Worm (Caenorhabditis elegans): ENCODE data around the gene Y43E12A.3.

Gene Y43E12A.3

ce11 chrIV:11021512-11022268, 34.0 kb downstream of the Y43E12A.3 start, which contains the start of gene mogs-1 (continued):
- TF ChIP-seq ctbp-1 (GFP tag; IDR thresholded peaks at IDR 0.05) = peak; percentile 38; the same call in 1 of the 2 replicates
- peak; percentile 23 for TF ChIP-seq mes-2 (tag; optimal IDR thresholded peaks at IDR 0.05; ENCODE audit: poor library complexity, severe bottlenecking)
- no peak for TF ChIP-seq lin-1 (GFP tag; IDR thresholded peaks at IDR 0.05)
- TF ChIP-seq tag-97 (GFP tag; IDR thresholded peaks at IDR 0.05) = no peak
- 0 out of 2 replicates have a peak, but pooled peaks have one; percentile 35 for TF ChIP-seq ceh-20 (GFP tag; IDR thresholded peaks at IDR 0.05)
- 0 out of 2 replicates have a peak, but pooled peaks have one; percentile 5 for TF ChIP-seq tra-1 (GFP tag; IDR thresholded peaks at IDR 0.05)
- no peak for TF ChIP-seq daf-16 (GFP tag; optimal IDR thresholded peaks at IDR 0.05)
- peak; percentile 78 for TF ChIP-seq daf-16 (tag; optimal IDR thresholded peaks at IDR 0.05)
- TF ChIP-seq madf-9 (GFP tag; conservative IDR thresholded peaks at IDR 0.05) = no peak
- TF ChIP-seq nhr-25 (tag; optimal IDR thresholded peaks at IDR 0.05; ENCODE audit: borderline replicate concordance, insufficient read depth) = peak; percentile 44

DNA sequence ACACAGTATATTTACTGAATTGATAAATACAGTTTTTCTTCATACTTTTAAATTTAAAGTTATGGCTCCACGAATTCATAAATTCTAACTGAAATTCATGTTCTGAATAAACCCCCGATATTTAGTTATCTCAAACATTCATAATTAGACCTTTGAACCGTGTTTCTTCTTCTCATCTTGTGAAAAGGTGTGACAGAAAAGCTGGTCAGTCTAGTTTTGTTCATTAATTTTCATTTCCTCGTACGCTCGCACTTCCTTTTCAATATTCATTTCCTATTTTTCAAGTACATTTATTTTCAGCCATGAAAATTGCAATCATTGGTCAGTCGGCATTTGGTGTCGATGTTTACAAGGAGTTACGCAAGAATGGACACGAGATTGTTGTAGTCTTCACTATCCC, 34.6 kb downstream of the Y43E12A.3 start, which contains the start of gene alh-3:
Gene alh-3, plus strand, starts transcription at position 301 of the 400 bp plus-strand sequence.
- no peak for TF ChIP-seq T26A8.4 (GFP tag; IDR thresholded peaks at IDR 0.05)
- TF ChIP-seq nhr-111 (GFP tag; optimal IDR thresholded peaks at IDR 0.05) = no peak
- no peak for TF ChIP-seq mdl-1 (tag; optimal IDR thresholded peaks at IDR 0.05)
- TF ChIP-seq R02D3.7 (tag; optimal IDR thresholded peaks at IDR 0.05) = no peak
- no peak for TF ChIP-seq madf-9 (GFP tag; conservative IDR thresholded peaks at IDR 0.05)
- TF ChIP-seq zfp-3 (GFP tag; conservative IDR thresholded peaks at IDR 0.05) = no peak
- no peak for TF ChIP-seq ceh-62 (tag; optimal IDR thresholded peaks at IDR 0.05)
- TF ChIP-seq daf-12 (tag; optimal IDR thresholded peaks at IDR 0.05) = no peak
- TF ChIP-seq ZK546.5 (tag; optimal IDR thresholded peaks at IDR 0.05) = no peak
- TF ChIP-seq Y105C5A.15 (GFP tag; IDR thresholded peaks at IDR 0.05) = no peak
- TF ChIP-seq F10B5.3 (tag; optimal IDR thresholded peaks at IDR 0.05) = no peak
- TF ChIP-seq mes-2 (tag; optimal IDR thresholded peaks at IDR 0.05; ENCODE audit: poor library complexity, severe bottlenecking) = no peak
- no peak for TF ChIP-seq dve-1 (tag; optimal IDR thresholded peaks at IDR 0.05; ENCODE audit: insufficient read depth)
- TF ChIP-seq fos-1 (tag; optimal IDR thresholded peaks at IDR 0.05) = no peak
- TF ChIP-seq spr-3 (GFP tag; optimal IDR thresholded peaks at IDR 0.05) = no peak
- no peak for TF ChIP-seq aly-2 (tag; optimal IDR thresholded peaks at IDR 0.05)
- TF ChIP-seq nhr-28 (tag; optimal IDR thresholded peaks at IDR 0.05) = no peak

ce11 chrIV:11025941-11026340, 38.2 kb downstream of the Y43E12A.3 start:
- TF ChIP-seq fos-1 (tag; optimal IDR thresholded peaks at IDR 0.05) (no peak), ztf-7 (tag; optimal IDR thresholded peaks at IDR 0.05) (no peak), nhr-6 (tag; optimal IDR thresholded peaks at IDR 0.05) (peak; percentile 10), egl-27 (tag; optimal IDR thresholded peaks at IDR 0.05) (no peak), lin-38 (GFP tag; IDR thresholded peaks at IDR 0.05) (peak; percentile 78), vab-7 (GFP tag; IDR thresholded peaks at IDR 0.05) (peak; percentile 87), attf-4 (tag; optimal IDR thresholded peaks at IDR 0.05) (no peak), lir-3 (tag; optimal IDR thresholded peaks at IDR 0.05) (peak; percentile 17), snpc-1.2 (GFP tag; IDR thresholded peaks at IDR 0.05) (peak; percentile 92), nhr-102 (tag; optimal IDR thresholded peaks at IDR 0.05) (peak; percentile 73), F26F4.8 (GFP tag; conservative IDR thresholded peaks at IDR 0.05) (peak; percentile 89), nhr-42 (GFP tag; IDR thresholded peaks at IDR 0.05) (peak; percentile 50; the same call in 1 of the 2 replicates), skn-1 (tag; optimal IDR thresholded peaks at IDR 0.05) (no peak), mxl-3 (GFP tag; optimal IDR thresholded peaks at IDR 0.05) (peak; percentile 75), spr-3 (GFP tag; optimal IDR thresholded peaks at IDR 0.05) (peak; percentile 65), lim-7 (GFP tag; IDR thresholded peaks at IDR 0.05) (peak; percentile 96), gei-8 (GFP tag; optimal IDR thresholded peaks at IDR 0.05) (peak; percentile 66), zip-2 (tag; optimal IDR thresholded peaks at IDR 0.05) (no peak), daf-12 (tag; optimal IDR thresholded peaks at IDR 0.05) (no peak), Y5F2A.4 (GFP tag; optimal IDR thresholded peaks at IDR 0.05) (peak; percentile 89), rbr-2 (tag; optimal IDR thresholded peaks at IDR 0.05) (peak; percentile 42), nhr-48 (tag; optimal IDR thresholded peaks at IDR 0.05) (peak; percentile 43), spr-1 (tag; optimal IDR thresholded peaks at IDR 0.05) (peak; percentile 77), nhr-41 (GFP tag; IDR thresholded peaks at IDR 0.05) (0 out of 2 replicates have a peak, but pooled peaks have one; percentile 55), duxl-1 (tag; optimal IDR thresholded peaks at IDR 0.05; ENCODE audit: poor library complexity) (peak; percentile 18)
